Worm (Caenorhabditis elegans): ENCODE measurements around the gene rexd-1.

ce11 chrIII:1799407-1799806 is 34.9 kb upstream of the rexd-1 start:
- TF ChIP-seq nhr-90 (tag; optimal IDR thresholded peaks at IDR 0.05) (no peak), hrde-1 (tag; optimal IDR thresholded peaks at IDR 0.05; ENCODE audit: borderline replicate concordance) (no peak), ama-1 (optimal IDR thresholded peaks at IDR 0.05) (no peak), ama-1 (GFP tag; optimal IDR thresholded peaks at IDR 0.05) (no peak), unc-62 (GFP tag; optimal IDR thresholded peaks at IDR 0.05) (no peak), rec-8 (tag; optimal IDR thresholded peaks at IDR 0.05) (no peak), D2030.7 (GFP tag; IDR thresholded peaks at IDR 0.05) (no peak), let-607 (tag; optimal IDR thresholded peaks at IDR 0.05) (no peak), lin-26 (GFP tag; IDR thresholded peaks at IDR 0.05) (no peak)

All from whole organism, young adult.